Worm (Caenorhabditis elegans): Measurements from ENCODE around the gene F35A5.5.

ce11 chrX:3818856-3819524 lies 23.4 kb upstream of the F35A5.5 start:
- TF ChIP-seq cog-1 (tag; optimal IDR thresholded peaks at IDR 0.05) (no peak), T22C8.4 (GFP tag; IDR thresholded peaks at IDR 0.05) (no peak), tab-1 (GFP tag; IDR thresholded peaks at IDR 0.05) (no peak), flt-1 (GFP tag; IDR thresholded peaks at IDR 0.05) (no peak), ztf-29 (GFP tag; IDR thresholded peaks at IDR 0.05) (no peak)
